Worm (Caenorhabditis elegans) whole organism, late embryonic: Measurements from ENCODE around the gene srt-7.

Experiments
- ama-1 ChIP-seq: fragments of 150-350 bp; optimal IDR thresholded peaks from 2 replicates; lab custom pipeline; 2014
- ceh-31 ChIP-seq: sonication (generic microtip); optimal IDR thresholded peaks from 2 replicates; lab custom pipeline; 2016; ENCODE audit warnings: missing genetic modification characterization, missing compliant biosample characterization
- elt-4 ChIP-seq: sonication (generic microtip); optimal IDR thresholded peaks from 2 replicates; lab custom pipeline; 2016; ENCODE audit warnings: missing genetic modification characterization, missing compliant biosample characterization
- eyg-1 ChIP-seq: sonication (generic microtip); optimal IDR thresholded peaks from 2 replicates; lab custom pipeline; 2016; ENCODE audit warnings: missing genotype, missing genetic modification characterization, missing compliant biosample characterization
- fkh-10 ChIP-seq: fragments of 150-350 bp; optimal IDR thresholded peaks from 2 replicates; lab custom pipeline; 2014; ENCODE audit warnings: missing biosample characterization, missing genetic modification reagents, missing genetic modification characterization
- mec-3 ChIP-seq: sonication (generic microtip); optimal IDR thresholded peaks from 2 replicates; lab custom pipeline; 2016; ENCODE audit warnings: borderline replicate concordance, missing genetic modification characterization, missing compliant biosample characterization
- pha-4 ChIP-seq: fragments of 150-350 bp; optimal IDR thresholded peaks from 2 replicates; lab custom pipeline; 2018; ENCODE audit warnings: missing biosample characterization, missing genetic modification reagents, missing genetic modification characterization
- pqm-1 ChIP-seq: sonication (generic microtip); optimal IDR thresholded peaks from 2 replicates; lab custom pipeline; 2016; ENCODE audit warnings: missing genetic modification characterization, missing compliant biosample characterization
- sdc-2 ChIP-seq: sonication (generic microtip); optimal IDR thresholded peaks from 2 replicates; lab custom pipeline; 2016; ENCODE audit warnings: missing genotype, missing genetic modification characterization, missing compliant biosample characterization
- tbx-7 ChIP-seq: sonication (generic microtip); optimal IDR thresholded peaks from 2 replicates; lab custom pipeline; 2016; ENCODE audit warnings: missing genotype, missing genetic modification characterization, missing compliant biosample characterization
- unc-3 ChIP-seq, 2 experiments: fragments of 200-800 bp in 1 of 2; sonication (Bioruptor generic) in 1 of 2; sonication (generic microtip) in 1 of 2; conservative IDR thresholded peaks in 1 of 2; optimal IDR thresholded peaks in 1 of 2; 2 replicates each; pipeline versions ENCODE4 v1.3.6 to Lab custom; 2016 to 2022; ENCODE audit warnings: missing compliant biosample characterization in 2 of 2, missing genetic modification characterization in 2 of 2, missing genetic modification reagents in 1 of 2
- unc-42 ChIP-seq: sonication (generic microtip); optimal IDR thresholded peaks from 2 replicates; lab custom pipeline; 2016; ENCODE audit warnings: missing genotype, missing genetic modification characterization, missing compliant biosample characterization
- zip-5 ChIP-seq: sonication (generic microtip); optimal IDR thresholded peaks from 2 replicates; lab custom pipeline; 2016; ENCODE audit warnings: missing genetic modification characterization, missing compliant biosample characterization
- ztf-16 ChIP-seq: sonication (generic microtip); optimal IDR thresholded peaks from 2 replicates; lab custom pipeline; 2017; ENCODE audit warnings: missing genetic modification characterization, missing compliant biosample characterization

ce11 chrV:3058996-3059395 is 22.6 kb upstream of the srt-7 start, which contains the start of gene str-244:
- no peak for TF ChIP-seq ama-1 (lab: Kevin White, UChicago)
- TF ChIP-seq eyg-1 (tag; lab: Kevin White, UChicago): no peak
- no peak for TF ChIP-seq sdc-2
- TF ChIP-seq ztf-16 (tag; lab: Kevin White, UChicago): no peak
- TF ChIP-seq pha-4 (tag; lab: Kevin White, UChicago): no peak
- TF ChIP-seq tbx-7 (tag; lab: Kevin White, UChicago): no peak
- no peak for TF ChIP-seq unc-42 (tag; lab: Kevin White, UChicago)
- no peak for TF ChIP-seq unc-3 (GFP tag; conservative IDR thresholded peaks at IDR 0.05; lab: Robert Waterston, UW)
- TF ChIP-seq unc-3 (tag; optimal IDR thresholded peaks at IDR 0.05; lab: Kevin White, UChicago): no peak
- no peak for TF ChIP-seq fkh-10 (GFP tag; lab: Kevin White, UChicago)
- no peak for TF ChIP-seq zip-5 (tag; lab: Kevin White, UChicago)
- TF ChIP-seq elt-4 (tag; lab: Kevin White, UChicago): no peak
- TF ChIP-seq mec-3 (tag; lab: Kevin White, UChicago): no peak
- no peak for TF ChIP-seq pqm-1
- TF ChIP-seq ceh-31 (tag; lab: Kevin White, UChicago): no peak
